Fruit fly (Drosophila melanogaster) whole organism, embryonic: ENCODE data around the gene CG5921.

ENCODE experiments used
- Adf1 ChIP-seq: fragments of 200-800 bp; sonication (Bioruptor generic); IDR thresholded peaks from 2 replicates; pipeline ENCODE4 v1.3.6; 2022; ENCODE audit warnings: missing biosample characterization, missing genetic modification characterization
- B-H1 ChIP-seq: fragments of 200-800 bp; sonication (Bioruptor generic); IDR thresholded peaks from 3 replicates; pipeline ENCODE4 v1.3.6; 2022; ENCODE audit warnings: missing biosample characterization, missing genetic modification characterization
- CG10366 ChIP-seq: fragments of 200-800 bp; sonication (Bioruptor generic); IDR thresholded peaks from 2 replicates; pipeline ENCODE4 v1.3.6; 2022; ENCODE audit warnings: missing biosample characterization, missing genetic modification characterization
- CG11247 ChIP-seq: fragments of 200-800 bp; sonication (Bioruptor generic); IDR thresholded peaks from 2 replicates; pipeline ENCODE4 v1.3.6; 2022; ENCODE audit warnings: missing biosample characterization, missing genetic modification characterization
- CG12659 ChIP-seq: fragments of 200-800 bp; sonication (Bioruptor generic); optimal IDR thresholded peaks from 3 replicates; lab custom pipeline; 2017; ENCODE audit warnings: mild to moderate bottlenecking, missing biosample characterization, missing genetic modification reagents, missing genetic modification characterization
- CG13624 ChIP-seq: fragments of 200-800 bp; sonication (Bioruptor generic); optimal IDR thresholded peaks from 2 replicates; lab custom pipeline; 2016; ENCODE audit warnings: missing biosample characterization, missing genetic modification characterization
- CG14014 ChIP-seq: fragments of 200-800 bp; sonication (Bioruptor generic); IDR thresholded peaks from 2 replicates; pipeline ENCODE4 v1.3.6; 2022; ENCODE audit warnings: missing biosample characterization, missing genetic modification characterization
- CG14965 ChIP-seq: fragments of 200-800 bp; sonication (Bioruptor generic); optimal IDR thresholded peaks from 2 replicates; lab custom pipeline; 2016; ENCODE audit warnings: missing biosample characterization, missing genetic modification characterization, borderline replicate concordance
- CG15479 ChIP-seq: fragments of 200-800 bp; sonication (Bioruptor generic); optimal IDR thresholded peaks from 3 replicates; lab custom pipeline; 2019; ENCODE audit warnings: missing biosample characterization, mild to moderate bottlenecking, missing genetic modification characterization, moderate library complexity
- CG1602 ChIP-seq: fragments of 200-800 bp; sonication (Bioruptor generic); optimal IDR thresholded peaks from 3 replicates; lab custom pipeline; 2016; ENCODE audit warnings: missing biosample characterization, missing genetic modification characterization
- CG16813 ChIP-seq: fragments of 200-800 bp; sonication (Bioruptor generic); IDR thresholded peaks from 3 replicates; pipeline ENCODE4 v1.3.6; 2022; ENCODE audit warnings: missing biosample characterization, missing genetic modification characterization; ENCODE audit not compliant: partially characterized antibody
- CG17802 ChIP-seq: fragments of 200-800 bp; sonication (Bioruptor generic); optimal IDR thresholded peaks from 2 replicates; lab custom pipeline; 2018; ENCODE audit warnings: missing biosample characterization, mild to moderate bottlenecking, missing genetic modification characterization, moderate library complexity
- CG2116 ChIP-seq: fragments of 200-800 bp; sonication (Bioruptor generic); optimal IDR thresholded peaks from 3 replicates; lab custom pipeline; 2018; ENCODE audit warnings: missing biosample characterization, mild to moderate bottlenecking, missing genetic modification characterization
- CG2199 ChIP-seq: fragments of 200-800 bp; sonication (Bioruptor generic); IDR thresholded peaks from 3 replicates; pipeline ENCODE4 v1.3.6; 2022; ENCODE audit warnings: missing biosample characterization, missing genetic modification characterization
- CG32532 ChIP-seq: fragments of 200-800 bp; sonication (Bioruptor generic); IDR thresholded peaks from 2 replicates; pipeline ENCODE4 v1.3.6; 2022; ENCODE audit warnings: missing biosample characterization, missing genetic modification characterization
- CG6791 ChIP-seq: fragments of 200-800 bp; sonication (Bioruptor generic); IDR thresholded peaks from 3 replicates; pipeline ENCODE4 v1.3.6; 2022; ENCODE audit warnings: missing biosample characterization, missing genetic modification characterization; ENCODE audit not compliant: partially characterized antibody
- CG6854 ChIP-seq: fragments of 200-800 bp; sonication (Bioruptor generic); optimal IDR thresholded peaks from 3 replicates; lab custom pipeline; 2017; ENCODE audit warnings: missing biosample characterization, mild to moderate bottlenecking, missing genetic modification characterization
- CG7372 ChIP-seq: fragments of 200-800 bp; sonication (Bioruptor generic); IDR thresholded peaks from 2 replicates; pipeline ENCODE4 v1.3.6; 2022; ENCODE audit warnings: missing biosample characterization, missing genetic modification characterization
- Dad ChIP-seq: fragments of 200-800 bp; sonication (Bioruptor generic); optimal IDR thresholded peaks from 3 replicates; lab custom pipeline; 2016; ENCODE audit warnings: missing biosample characterization, missing genetic modification characterization
- Dip3 ChIP-seq: fragments of 200-800 bp; sonication (Bioruptor generic); optimal IDR thresholded peaks from 3 replicates; lab custom pipeline; 2016; ENCODE audit warnings: missing biosample characterization, missing genetic modification characterization
- Ets65A ChIP-seq: fragments of 200-800 bp; sonication (Bioruptor generic); peaks from one replicate; lab custom pipeline; 2016; ENCODE audit warnings: missing biosample characterization, missing genetic modification characterization
- Gug ChIP-seq: fragments of 200-800 bp; sonication (Bioruptor generic); IDR thresholded peaks from 4 replicates; pipeline ENCODE4 v1.3.6; 2022; ENCODE audit warnings: missing biosample characterization, missing genetic modification characterization
- HHEX ChIP-seq: fragments of 200-800 bp; sonication (Bioruptor generic); optimal IDR thresholded peaks from 3 replicates; lab custom pipeline; 2017; ENCODE audit warnings: missing biosample characterization, mild to moderate bottlenecking, missing genetic modification characterization, missing genetic modification reagents
- Hmr ChIP-seq: fragments of 200-800 bp; sonication (Bioruptor generic); optimal IDR thresholded peaks from 3 replicates; lab custom pipeline; 2017; ENCODE audit warnings: mild to moderate bottlenecking, missing biosample characterization, missing genetic modification reagents, missing genetic modification characterization
- Hr78 ChIP-seq, 2 experiments: fragments of 200-800 bp in 1 of 2; fragments of >200 bp in 1 of 2; sonication (Bioruptor generic) in 1 of 2; optimal IDR thresholded peaks; 2 replicates each; lab custom pipeline; 2017 to 2019; ENCODE audit warnings: missing biosample characterization in 2 of 2, missing genetic modification characterization in 2 of 2, mild to moderate bottlenecking in 1 of 2, moderate library complexity in 1 of 2
- MBD-R2 ChIP-seq: fragments of 200-800 bp; sonication (Bioruptor generic); IDR thresholded peaks from 2 replicates; pipeline ENCODE4 v1.3.6; 2022; ENCODE audit warnings: missing biosample characterization, missing genetic modification characterization
- Oli ChIP-seq: fragments of 200-800 bp; sonication (Bioruptor generic); optimal IDR thresholded peaks from 2 replicates; lab custom pipeline; 2018; ENCODE audit warnings: missing biosample characterization, mild to moderate bottlenecking, missing genetic modification characterization, moderate library complexity
- Ptx1 ChIP-seq: fragments of 200-800 bp; sonication (Bioruptor generic); IDR thresholded peaks from 2 replicates; pipeline ENCODE4 v1.3.6; 2022; ENCODE audit warnings: missing biosample characterization, missing genetic modification characterization
- Rx ChIP-seq: fragments of 200-800 bp; sonication (Bioruptor generic); IDR thresholded peaks from 2 replicates; pipeline ENCODE4 v1.3.6; 2022; ENCODE audit warnings: missing biosample characterization, missing genetic modification characterization
- Ssrp ChIP-seq: fragments of 200-800 bp; sonication (Bioruptor generic); optimal IDR thresholded peaks from 2 replicates; lab custom pipeline; 2018; ENCODE audit warnings: missing biosample characterization, mild to moderate bottlenecking, missing genetic modification characterization, moderate library complexity
- ara ChIP-seq: fragments of 200-800 bp; sonication (Bioruptor generic); IDR thresholded peaks from 2 replicates; pipeline ENCODE4 v1.3.6; 2022; ENCODE audit warnings: missing biosample characterization, missing genetic modification characterization
- bigmax ChIP-seq: fragments of 200-800 bp; sonication (Bioruptor generic); optimal IDR thresholded peaks from 2 replicates; lab custom pipeline; 2018; ENCODE audit warnings: missing biosample characterization, mild to moderate bottlenecking, missing genetic modification characterization
- caup ChIP-seq: fragments of 200-800 bp; sonication (Bioruptor generic); optimal IDR thresholded peaks from 3 replicates; lab custom pipeline; 2017; ENCODE audit warnings: missing biosample characterization, mild to moderate bottlenecking, missing genetic modification characterization, moderate library complexity; ENCODE audit not compliant: severe bottlenecking
- dmrt11E ChIP-seq: fragments of 200-800 bp; sonication (Bioruptor generic); optimal IDR thresholded peaks from 3 replicates; lab custom pipeline; 2018; ENCODE audit warnings: missing biosample characterization, mild to moderate bottlenecking, missing genetic modification characterization, moderate library complexity
- dysf ChIP-seq: fragments of 200-800 bp; sonication (Bioruptor generic); IDR thresholded peaks from 3 replicates; pipeline ENCODE4 v1.3.6; 2022; ENCODE audit warnings: missing biosample characterization, missing genetic modification characterization
- insv ChIP-seq, 2 experiments: fragments of 200-800 bp; sonication (Bioruptor generic); optimal IDR thresholded peaks; 3 replicates each; lab custom pipeline; 2016 to 2018; ENCODE audit warnings: missing biosample characterization in 2 of 2, missing genetic modification characterization in 2 of 2
- klu ChIP-seq: fragments of 200-800 bp; sonication (Bioruptor generic); IDR thresholded peaks from 2 replicates; pipeline ENCODE4 v1.3.6; 2022; ENCODE audit warnings: missing biosample characterization, missing genetic modification characterization
- otp ChIP-seq: fragments of 200-800 bp; sonication (Bioruptor generic); IDR thresholded peaks from 3 replicates; pipeline ENCODE4, ENCODE4 v1.3.6; 2022; ENCODE audit warnings: missing biosample characterization, missing genetic modification characterization
- pan ChIP-seq, 4 experiments: fragments of >200 bp in 3 of 4; fragments of 200-800 bp in 1 of 4; sonication (Bioruptor generic) in 1 of 4; optimal IDR thresholded peaks in 3 of 4; IDR thresholded peaks in 1 of 4; 2 replicates each; pipeline versions ENCODE4 v1.3.6 to Lab custom; 2017 to 2022; ENCODE audit warnings: missing biosample characterization in 2 of 4, missing genetic modification characterization in 2 of 4, mixed read lengths in 1 of 4
- prd ChIP-seq, 3 experiments: fragments of >200 bp in 2 of 3; fragments of 200-800 bp in 1 of 3; sonication (Bioruptor generic) in 1 of 3; optimal IDR thresholded peaks in 2 of 3; IDR thresholded peaks in 1 of 3; 2 replicates in 2 of 3; 3 replicates in 1 of 3; pipeline versions ENCODE4 v1.3.6 to Lab custom; 2017 to 2022; ENCODE audit warnings: missing biosample characterization in 1 of 3, missing genetic modification characterization in 1 of 3
- psq ChIP-seq: fragments of 200-800 bp; sonication (Bioruptor generic); optimal IDR thresholded peaks from 2 replicates; lab custom pipeline; 2017; ENCODE audit warnings: missing biosample characterization, missing genetic modification characterization
- run ChIP-seq: fragments of 200-800 bp; sonication (Bioruptor generic); optimal IDR thresholded peaks from 3 replicates; lab custom pipeline; 2018; ENCODE audit warnings: missing biosample characterization, mild to moderate bottlenecking, missing genetic modification characterization
- slbo ChIP-seq: fragments of 200-800 bp; sonication (Bioruptor generic); IDR thresholded peaks from 2 replicates; pipeline ENCODE4 v1.3.6; 2022; ENCODE audit warnings: missing biosample characterization, missing genetic modification characterization
- twi ChIP-seq: fragments of 200-800 bp; optimal IDR thresholded peaks from 2 replicates; lab custom pipeline; 2019; ENCODE audit warnings: missing biosample characterization, mild to moderate bottlenecking, missing genetic modification characterization, moderate library complexity
- tx ChIP-seq: fragments of 200-800 bp; sonication (Bioruptor generic); optimal IDR thresholded peaks from 2 replicates; lab custom pipeline; 2016; ENCODE audit warnings: missing biosample characterization, missing genetic modification characterization
- vvl ChIP-seq: fragments of 200-800 bp; sonication (Bioruptor generic); IDR thresholded peaks from 2 replicates; pipeline ENCODE4 v1.3.6; 2022; ENCODE audit warnings: missing biosample characterization, missing genetic modification characterization
- zfh1 ChIP-seq: fragments of 200-800 bp; sonication (Bioruptor generic); IDR thresholded peaks from 3 replicates; pipeline ENCODE4 v1.3.6; 2022; ENCODE audit warnings: missing biosample characterization, missing genetic modification characterization
- zfh2 ChIP-seq: fragments of 200-800 bp; sonication (Bioruptor generic); optimal IDR thresholded peaks from 2 replicates; lab custom pipeline; 2016; ENCODE audit warnings: missing biosample characterization, missing genetic modification characterization

Gene CG5921

DNA sequence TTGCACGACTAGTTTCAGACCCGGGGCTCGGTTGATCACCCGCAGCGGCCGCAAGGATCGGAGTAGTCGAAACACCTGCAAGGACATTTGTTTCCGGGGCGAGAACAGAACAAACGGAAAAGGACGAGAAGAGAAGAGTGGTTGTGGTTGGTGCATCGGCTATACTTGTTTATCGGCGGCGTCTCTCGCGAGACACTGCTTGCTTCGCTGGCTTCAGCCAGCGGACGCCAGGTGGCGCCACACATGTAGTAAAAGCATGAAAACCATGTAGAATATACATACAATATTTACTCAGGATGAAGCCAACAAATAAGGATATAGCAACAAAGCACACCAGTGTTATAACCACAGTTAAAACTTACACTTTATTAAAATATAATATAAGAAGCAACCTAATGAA is 59.2 kb downstream of the CG5921 start (continued):
- TF ChIP-seq Ets65A (GFP tag; lab: Kevin White, UChicago) (peak; percentile 97), B-H1 (no peak), zfh1 (GFP tag; lab: Robert Waterston, UW) (peak; percentile 60; the same call in 1 of the 3 replicates), CG6854 (GFP tag; lab: Kevin White, UChicago) (no peak), insv (GFP tag; optimal IDR thresholded peaks at IDR 0.05; lab: Kevin White, UChicago) (peak in 1 of 2 experiments; percentile 4), psq (GFP tag; lab: Kevin White, UChicago) (no peak), CG14014 (0 out of 2 replicates have a peak, but pooled peaks have one; percentile 22), CG16813 (GFP tag; lab: Robert Waterston, UW) (peak; percentile 36; the same call in 1 of the 3 replicates), CG12659 (GFP tag; lab: Kevin White, UChicago) (no peak), otp (0 out of 3 replicates have a peak, but pooled peaks have one; percentile 47), Rx (GFP tag; lab: Robert Waterston, UW) (peak; percentile 24; the same call in 1 of the 2 replicates), tx (GFP tag; lab: Kevin White, UChicago) (no peak), Gug (GFP tag; lab: Robert Waterston, UW) (peak; percentile 52; the same call in 1 of the 4 replicates), Ssrp (tag; lab: Kevin White, UChicago) (peak; percentile 16), HHEX (GFP tag; lab: Kevin White, UChicago) (peak; percentile 19), klu (peak; percentile 34; the same call in 1 of the 2 replicates), Dad (GFP tag; lab: Kevin White, UChicago) (no peak), dmrt11E (peak; percentile 44), CG1602 (GFP tag; lab: Kevin White, UChicago) (peak; percentile 26), Oli (tag; lab: Kevin White, UChicago) (peak; percentile 0), CG32532 (peak; percentile 75), slbo (GFP tag; lab: Robert Waterston, UW) (peak; percentile 64), zfh2 (peak; percentile 1), MBD-R2 (GFP tag; lab: Robert Waterston, UW) (0 out of 2 replicates have a peak, but pooled peaks have one; percentile 30), twi (no peak), CG17802 (peak; percentile 39), dysf (peak; percentile 65), ara (GFP tag; lab: Robert Waterston, UW) (peak; percentile 44; the same call in 1 of the 2 replicates), Hr78 (GFP tag; optimal IDR thresholded peaks at IDR 0.05; lab: Kevin White, UChicago) (no peak), Ptx1 (GFP tag; lab: Robert Waterston, UW) (peak; percentile 48), CG10366 (GFP tag; lab: Robert Waterston, UW) (peak; percentile 53; the same call in 1 of the 2 replicates), CG2116 (GFP tag; lab: Kevin White, UChicago) (peak; percentile 14), CG7372 (GFP tag; lab: Robert Waterston, UW) (peak; percentile 56; the same call in 1 of the 2 replicates), CG13624 (GFP tag; lab: Kevin White, UChicago) (no peak), CG11247 (peak; percentile 59), run (tag; lab: Kevin White, UChicago) (no peak), CG2199 (GFP tag; lab: Robert Waterston, UW) (peak; percentile 86; the same call in 2 of the 3 replicates), CG6791 (0 out of 3 replicates have a peak, but pooled peaks have one; percentile 60), pan (optimal IDR thresholded peaks at IDR 0.05; lab: Kevin White, UChicago) (no peak), pan (GFP tag; optimal IDR thresholded peaks at IDR 0.05 in 1 of 2, IDR thresholded peaks at IDR 0.05 in 1 of 2) (peak in 1 of 2 experiments; percentile 58), vvl (peak; percentile 57; the same call in 1 of the 2 replicates), CG14965 (peak; percentile 98), prd (optimal IDR thresholded peaks at IDR 0.05; lab: Kevin White, UChicago) (no peak), prd (GFP tag; IDR thresholded peaks at IDR 0.05; lab: Robert Waterston, UW) (peak; percentile 55; the same call in 2 of the 3 replicates), CG15479 (GFP tag; lab: Kevin White, UChicago) (no peak), Hmr (GFP tag; lab: Kevin White, UChicago) (peak; percentile 49), caup (peak; percentile 35), Adf1 (GFP tag; lab: Robert Waterston, UW) (peak; percentile 25; the same call in 1 of the 2 replicates), Dip3 (GFP tag; lab: Kevin White, UChicago) (peak; percentile 33), bigmax (GFP tag; lab: Kevin White, UChicago) (no peak)
